Worm (Caenorhabditis elegans): ENCODE measurements around the gene bli-1.

Gene bli-1

DNA sequence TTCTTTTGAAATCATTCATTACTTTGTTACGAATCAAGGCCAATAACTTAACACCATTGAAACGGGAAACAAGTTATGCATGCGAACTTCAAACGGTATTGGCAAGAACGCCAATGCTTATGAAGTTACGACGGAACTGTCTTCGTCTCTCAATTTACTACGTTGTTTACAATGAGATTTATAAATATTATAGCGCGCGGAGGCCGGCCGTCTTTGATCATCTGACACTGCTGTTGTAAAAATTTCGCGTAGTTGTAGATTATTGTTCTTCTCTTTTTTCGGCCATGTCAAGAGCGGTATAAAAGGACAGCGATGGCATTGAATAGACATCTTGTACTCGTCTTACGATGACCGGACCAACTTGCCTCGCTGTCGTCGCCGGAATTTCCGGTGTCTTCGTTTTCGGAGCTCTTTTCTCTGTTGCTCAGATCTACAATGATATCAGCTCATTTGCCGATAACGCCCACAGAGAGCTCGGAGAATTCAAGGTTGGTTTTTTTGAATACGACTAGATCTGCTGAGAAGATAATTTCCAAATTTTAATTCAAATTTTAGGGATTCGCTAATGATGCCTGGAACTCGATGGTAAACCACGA, 4.1 kb upstream of the bli-1 start, which contains the start of gene col-39:
col-39 (plus strand) TSS at position 342 of the 596 bp plus-strand sequence.
- TF ChIP-seq ztf-4 (tag; optimal IDR thresholded peaks at IDR 0.05) = no peak
- TF ChIP-seq nhr-84 (tag; optimal IDR thresholded peaks at IDR 0.05) = no peak
- no peak for TF ChIP-seq nhr-19 (GFP tag; conservative IDR thresholded peaks at IDR 0.05)
- peak; percentile 11 for TF ChIP-seq snu-23 (GFP tag; optimal IDR thresholded peaks at IDR 0.05)
- no peak for TF ChIP-seq ceh-8 (GFP tag; optimal IDR thresholded peaks at IDR 0.05)
- TF ChIP-seq rnt-1 (tag; optimal IDR thresholded peaks at IDR 0.05) = no peak
- peak; percentile 54 for TF ChIP-seq lin-14 (GFP tag; optimal IDR thresholded peaks at IDR 0.05)
- no peak for TF ChIP-seq alr-1 (tag; optimal IDR thresholded peaks at IDR 0.05; ENCODE audit: borderline replicate concordance)
- peak; percentile 79 for TF ChIP-seq nhr-85 (tag)
- TF ChIP-seq Y116A8C.19 (tag; optimal IDR thresholded peaks at IDR 0.05; ENCODE audit: borderline replicate concordance) = no peak
- peak; percentile 33 for TF ChIP-seq nhr-20 (tag; optimal IDR thresholded peaks at IDR 0.05)
- TF ChIP-seq nhr-12 (tag; optimal IDR thresholded peaks at IDR 0.05) = no peak
- no peak for TF ChIP-seq blmp-1 (tag; optimal IDR thresholded peaks at IDR 0.05)

DNA sequence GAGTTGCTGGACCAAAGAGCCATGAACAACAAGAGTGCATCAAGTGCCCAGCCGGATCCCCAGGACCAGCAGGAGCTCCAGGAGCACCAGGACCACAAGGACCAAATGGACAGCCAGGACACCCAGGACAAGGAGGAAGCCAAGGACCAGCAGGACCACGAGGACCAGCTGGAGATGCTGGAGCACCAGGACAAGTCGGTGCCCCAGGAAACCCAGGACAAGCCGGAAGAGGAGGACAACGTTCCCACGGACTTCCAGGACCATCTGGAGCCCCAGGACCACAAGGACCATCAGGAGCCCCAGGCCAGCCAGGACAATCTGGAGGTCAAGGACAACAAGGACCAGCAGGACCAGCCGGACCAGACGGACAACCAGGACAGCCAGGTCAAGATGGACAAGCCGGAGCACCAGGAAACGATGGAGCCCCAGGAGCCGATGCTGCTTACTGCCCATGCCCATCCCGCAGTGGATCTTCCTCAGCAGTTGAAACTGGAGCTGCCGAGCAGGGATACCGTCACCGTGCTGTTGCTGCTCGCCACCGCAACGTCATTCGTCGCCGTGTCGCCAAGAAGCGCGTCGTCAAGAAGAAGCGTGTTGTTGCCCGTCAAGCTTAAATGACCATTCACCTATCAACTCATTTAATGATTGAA, 3.3 kb upstream of the bli-1 start:
- no peak for TF ChIP-seq snpc-4 (tag; optimal IDR thresholded peaks at IDR 0.05)
- no peak for TF ChIP-seq xbp-1 (tag; optimal IDR thresholded peaks at IDR 0.05)
- peak; percentile 0 for TF ChIP-seq nhr-85 (tag)
- no peak for TF ChIP-seq nhr-11 (tag; optimal IDR thresholded peaks at IDR 0.05)

DNA sequence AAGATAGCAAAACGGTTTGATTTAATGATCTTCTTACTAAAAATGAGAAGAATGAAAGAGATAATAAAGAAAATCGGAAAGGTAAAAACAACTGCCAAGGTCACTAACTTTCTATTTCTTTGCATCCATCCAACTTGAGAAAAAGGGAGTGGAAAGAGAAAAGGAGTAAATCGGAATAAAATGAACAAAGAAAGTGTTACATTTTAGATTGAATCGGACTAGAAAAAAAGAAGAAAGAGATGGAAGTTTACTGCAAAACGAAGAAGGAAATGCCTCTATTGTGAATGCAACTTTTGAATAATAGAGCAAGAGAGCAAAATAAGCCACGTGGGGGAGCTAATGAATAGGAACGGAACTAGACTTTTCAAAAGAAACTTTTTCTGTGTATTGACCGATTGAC, 2.7 kb upstream of the bli-1 start:
- TF ChIP-seq C16A3.4 (tag; optimal IDR thresholded peaks at IDR 0.05) = no peak
- no peak for TF ChIP-seq mep-1 (tag; optimal IDR thresholded peaks at IDR 0.05)
- TF ChIP-seq alr-1 (tag; optimal IDR thresholded peaks at IDR 0.05; ENCODE audit: borderline replicate concordance) = no peak
- no peak for TF ChIP-seq pax-3 (tag; optimal IDR thresholded peaks at IDR 0.05)
- peak; percentile 17 for TF ChIP-seq nhr-20 (tag; optimal IDR thresholded peaks at IDR 0.05)
- TF ChIP-seq lir-3 (tag; optimal IDR thresholded peaks at IDR 0.05; ENCODE audit: poor library complexity) = no peak
- no peak for TF ChIP-seq ceh-90 (tag; optimal IDR thresholded peaks at IDR 0.05)
- no peak for TF ChIP-seq ztf-11 (tag; optimal IDR thresholded peaks at IDR 0.05)
- TF ChIP-seq efl-1 (optimal IDR thresholded peaks at IDR 0.05) = no peak
- TF ChIP-seq efl-1 (GFP tag; optimal IDR thresholded peaks at IDR 0.05 in 1 of 2) = no peak
- no peak for TF ChIP-seq nhr-11 (tag; optimal IDR thresholded peaks at IDR 0.05)
- TF ChIP-seq ceh-8 (GFP tag; optimal IDR thresholded peaks at IDR 0.05) = no peak
- no peak for TF ChIP-seq unc-130 (tag; optimal IDR thresholded peaks at IDR 0.05)
- no peak for TF ChIP-seq lin-35 (GFP tag; optimal IDR thresholded peaks at IDR 0.05)
- no peak for TF ChIP-seq ceh-88 (GFP tag; IDR thresholded peaks at IDR 0.05)
- no peak for TF ChIP-seq nhr-237 (tag; optimal IDR thresholded peaks at IDR 0.05)
- peak; percentile 97 for TF ChIP-seq blmp-1 (tag; optimal IDR thresholded peaks at IDR 0.05)
- peak; percentile 6 for TF ChIP-seq irx-1 (tag; optimal IDR thresholded peaks at IDR 0.05)
- no peak for TF ChIP-seq ztf-4 (tag; optimal IDR thresholded peaks at IDR 0.05)
- TF ChIP-seq rnt-1 (tag; optimal IDR thresholded peaks at IDR 0.05) = no peak
- no peak for TF ChIP-seq fkh-4 (tag; optimal IDR thresholded peaks at IDR 0.05; ENCODE audit: borderline replicate concordance)
- peak in 2 of 6 experiments; percentile 17 to 26 for TF ChIP-seq elt-3 (tag; optimal IDR thresholded peaks at IDR 0.05)
- no peak for TF ChIP-seq C34B4.2 (tag; optimal IDR thresholded peaks at IDR 0.05)
- TF ChIP-seq nhr-90 (tag; optimal IDR thresholded peaks at IDR 0.05; ENCODE audit: poor library complexity) = no peak
- no peak for TF ChIP-seq nhr-71 (tag; optimal IDR thresholded peaks at IDR 0.05)
- no peak for TF ChIP-seq nhr-12 (tag; optimal IDR thresholded peaks at IDR 0.05)
- peak; percentile 73 for TF ChIP-seq fkh-10 (GFP tag; optimal IDR thresholded peaks at IDR 0.05)
- no peak for TF ChIP-seq nhr-19 (GFP tag; conservative IDR thresholded peaks at IDR 0.05)
- TF ChIP-seq nhr-47 (tag; optimal IDR thresholded peaks at IDR 0.05) = no peak
- TF ChIP-seq efl-3 (GFP tag; optimal IDR thresholded peaks at IDR 0.05) = no peak
- TF ChIP-seq jun-1 (tag; optimal IDR thresholded peaks at IDR 0.05) = no peak
- peak; percentile 70 for TF ChIP-seq lin-14 (GFP tag; optimal IDR thresholded peaks at IDR 0.05)
- TF ChIP-seq hlh-17 (GFP tag; optimal IDR thresholded peaks at IDR 0.05; ENCODE audit: borderline replicate concordance) = no peak
- no peak for TF ChIP-seq dsc-1 (tag; optimal IDR thresholded peaks at IDR 0.05)
- no peak for TF ChIP-seq lin-13 (GFP tag; optimal IDR thresholded peaks at IDR 0.05)
- no peak for TF ChIP-seq hlh-4 (tag; optimal IDR thresholded peaks at IDR 0.05)
- TF ChIP-seq nhr-28 (tag; optimal IDR thresholded peaks at IDR 0.05) = no peak
- no peak for TF ChIP-seq pag-3 (tag; optimal IDR thresholded peaks at IDR 0.05; ENCODE audit: borderline replicate concordance, insufficient read depth)
- no peak for TF ChIP-seq ama-1 (optimal IDR thresholded peaks at IDR 0.05)
- no peak for TF ChIP-seq F16B12.6 (tag; optimal IDR thresholded peaks at IDR 0.05)

All from whole organism, L1 larva.